Worm (Caenorhabditis elegans) whole organism, mixed stage, embryonic: Measurements from ENCODE around the gene str-209.

Experiments
- blmp-1 ChIP-seq: fragments of 150-350 bp; optimal IDR thresholded peaks from 2 replicates; lab custom pipeline; 2014; ENCODE audit warnings: missing biosample characterization, missing genetic modification characterization
- elt-1 ChIP-seq: sonication (generic microtip); optimal IDR thresholded peaks from 2 replicates; lab custom pipeline; 2017; ENCODE audit warnings: missing genetic modification characterization, mild to moderate bottlenecking, missing compliant biosample characterization, antibody characterized with exemption, moderate library complexity, borderline replicate concordance; ENCODE audit not compliant: insufficient read depth
- lin-13 ChIP-seq: fragments of 150-350 bp; optimal IDR thresholded peaks from 2 replicates; lab custom pipeline; 2014; ENCODE audit warnings: missing biosample characterization, missing genetic modification characterization
- mab-5 ChIP-seq: fragments of 150-350 bp; optimal IDR thresholded peaks from 2 replicates; lab custom pipeline; 2014; ENCODE audit warnings: missing biosample characterization, missing genetic modification characterization
- nhr-76 ChIP-seq: sonication (generic microtip); optimal IDR thresholded peaks from 2 replicates; lab custom pipeline; 2017; ENCODE audit warnings: missing biosample characterization, missing genetic modification characterization
- pha-4 ChIP-seq: fragments of 150-350 bp; optimal IDR thresholded peaks from 2 replicates; lab custom pipeline; 2018; ENCODE audit warnings: missing biosample characterization, missing genetic modification reagents, missing genetic modification characterization
- ztf-11 ChIP-seq: fragments of 150-350 bp; optimal IDR thresholded peaks from 2 replicates; lab custom pipeline; 2014; ENCODE audit warnings: missing biosample characterization, missing genetic modification characterization

- TF ChIP-seq elt-1 (tag; lab: Kevin White, UChicago) (no peak), ztf-11 (no peak), pha-4 (tag; lab: Kevin White, UChicago) (no peak), nhr-76 (no peak), mab-5 (no peak), lin-13 (tag; lab: Kevin White, UChicago) (no peak), blmp-1 (no peak)
Measured at ce11 chrV:4913853-4914252, 34.9 kb upstream of the str-209 start.
